Fruit fly (Drosophila melanogaster): ENCODE data around the gene ras.

ras gene

dm6 chrX:10744773-10745589 lies 679 bp downstream of the ras start, which contains the start of gene stx (continued):
- no peak for TF ChIP-seq twi (tag; optimal IDR thresholded peaks at IDR 0.05)
- no peak for TF ChIP-seq corto (GFP tag; optimal IDR thresholded peaks at IDR 0.05)
- peak; percentile 32; the same call in 1 of the 3 replicates for TF ChIP-seq so (GFP tag; IDR thresholded peaks at IDR 0.05)
- TF ChIP-seq sens (GFP tag): peak; percentile 64
- TF ChIP-seq CG7556 (GFP tag; optimal IDR thresholded peaks at IDR 0.05): no peak
- TF ChIP-seq CG4360 (GFP tag; IDR thresholded peaks at IDR 0.05): peak; percentile 47; the same call in 1 of the 2 replicates
- TF ChIP-seq CG13624 (GFP tag; optimal IDR thresholded peaks at IDR 0.05): peak; percentile 37
- no peak for TF ChIP-seq Dad (GFP tag; optimal IDR thresholded peaks at IDR 0.05)
- no peak for TF ChIP-seq CG2889 (GFP tag; IDR thresholded peaks at IDR 0.05)
- TF ChIP-seq CG6854 (GFP tag; optimal IDR thresholded peaks at IDR 0.05): peak; percentile 31
- TF ChIP-seq da (GFP tag; optimal IDR thresholded peaks at IDR 0.05): no peak
- peak; percentile 11 for TF ChIP-seq NC2β (GFP tag; optimal IDR thresholded peaks at IDR 0.05)
- TF ChIP-seq toy (GFP tag; IDR thresholded peaks at IDR 0.05): 0 out of 2 replicates have a peak, but pooled peaks have one; percentile 41
- no peak for TF ChIP-seq CG12236 (GFP tag; optimal IDR thresholded peaks at IDR 0.05)
- TF ChIP-seq CG33213 (GFP tag; optimal IDR thresholded peaks at IDR 0.05): peak; percentile 58
- no peak for TF ChIP-seq CG17802 (tag; optimal IDR thresholded peaks at IDR 0.05)
- TF ChIP-seq CG10366 (GFP tag; IDR thresholded peaks at IDR 0.05): no peak
- TF ChIP-seq Hmr (GFP tag; optimal IDR thresholded peaks at IDR 0.05): peak; percentile 46
- peak; percentile 66 for TF ChIP-seq CG32532 (GFP tag; IDR thresholded peaks at IDR 0.05)
- peak; percentile 34 for TF ChIP-seq ATbp (GFP tag; optimal IDR thresholded peaks at IDR 0.05)
- no peak for TF ChIP-seq danr (GFP tag; IDR thresholded peaks at IDR 0.05)
- peak; percentile 70 for TF ChIP-seq Nf-YC (tag; optimal IDR thresholded peaks at IDR 0.05)
- TF ChIP-seq CG9876 (GFP tag; optimal IDR thresholded peaks at IDR 0.05): no peak
- TF ChIP-seq CG13775 (GFP tag; optimal IDR thresholded peaks at IDR 0.05): peak; percentile 5
- no peak for TF ChIP-seq Doc2 (GFP tag; IDR thresholded peaks at IDR 0.05)
- peak; percentile 30 for TF ChIP-seq CoRest (tag; optimal IDR thresholded peaks at IDR 0.05)
- peak; percentile 96 for TF ChIP-seq HLH4C (GFP tag; IDR thresholded peaks at IDR 0.05; ENCODE audit: partially characterized antibody)
- no peak for TF ChIP-seq slou (GFP tag; optimal IDR thresholded peaks at IDR 0.05)
- 0 out of 3 replicates have a peak, but pooled peaks have one; percentile 36 for TF ChIP-seq CG6175 (GFP tag; IDR thresholded peaks at IDR 0.05)
- TF ChIP-seq Neu2 (GFP tag; optimal IDR thresholded peaks at IDR 0.05; ENCODE audit: borderline replicate concordance): no peak
- no peak for TF ChIP-seq en (GFP tag; optimal IDR thresholded peaks at IDR 0.05)
- TF ChIP-seq bcd (GFP tag; optimal IDR thresholded peaks at IDR 0.05): no peak
- peak; percentile 23 for TF ChIP-seq CG1529 (GFP tag; optimal IDR thresholded peaks at IDR 0.05)
- no peak for TF ChIP-seq hth (optimal IDR thresholded peaks at IDR 0.05)
- peak; percentile 74 for TF ChIP-seq nom (GFP tag; optimal IDR thresholded peaks at IDR 0.05)
- TF ChIP-seq tx (GFP tag; optimal IDR thresholded peaks at IDR 0.05): no peak
- no peak for TF ChIP-seq Hr39 (optimal IDR thresholded peaks at IDR 0.05)
- TF ChIP-seq CG10274 (GFP tag; optimal IDR thresholded peaks at IDR 0.05): no peak
- TF ChIP-seq CG12219 (GFP tag; optimal IDR thresholded peaks at IDR 0.05): peak; percentile 9
- TF ChIP-seq HHEX (GFP tag; optimal IDR thresholded peaks at IDR 0.05): peak; percentile 45
- peak; percentile 94 for TF ChIP-seq nerfin-2 (GFP tag; IDR thresholded peaks at IDR 0.05; ENCODE audit: partially characterized antibody)
- TF ChIP-seq CG7372 (GFP tag; IDR thresholded peaks at IDR 0.05): no peak
- no peak for TF ChIP-seq CG33557 (GFP tag; optimal IDR thresholded peaks at IDR 0.05)
- TF ChIP-seq CG42726 (GFP tag; IDR thresholded peaks at IDR 0.05; ENCODE audit: partially characterized antibody): peak; percentile 95
- peak; percentile 78 for TF ChIP-seq NFAT (GFP tag; IDR thresholded peaks at IDR 0.05)
- no peak for TF ChIP-seq gt (GFP tag; IDR thresholded peaks at IDR 0.05)
- peak; percentile 51 for TF ChIP-seq Fer1 (GFP tag; optimal IDR thresholded peaks at IDR 0.05)
- TF ChIP-seq CG10543 (GFP tag; optimal IDR thresholded peaks at IDR 0.05): peak; percentile 24
- peak; percentile 44 for TF ChIP-seq Deaf1 (tag; optimal IDR thresholded peaks at IDR 0.05)
- TF ChIP-seq Gsc (GFP tag; IDR thresholded peaks at IDR 0.05): no peak

All from whole organism, embryonic.